Worm (Caenorhabditis elegans): ENCODE results near the gene H25K10.2.
A peak's percentile ranks its signal among the peaks of the same experiment; 100 is the strongest.

The H25K10.2 gene

DNA sequence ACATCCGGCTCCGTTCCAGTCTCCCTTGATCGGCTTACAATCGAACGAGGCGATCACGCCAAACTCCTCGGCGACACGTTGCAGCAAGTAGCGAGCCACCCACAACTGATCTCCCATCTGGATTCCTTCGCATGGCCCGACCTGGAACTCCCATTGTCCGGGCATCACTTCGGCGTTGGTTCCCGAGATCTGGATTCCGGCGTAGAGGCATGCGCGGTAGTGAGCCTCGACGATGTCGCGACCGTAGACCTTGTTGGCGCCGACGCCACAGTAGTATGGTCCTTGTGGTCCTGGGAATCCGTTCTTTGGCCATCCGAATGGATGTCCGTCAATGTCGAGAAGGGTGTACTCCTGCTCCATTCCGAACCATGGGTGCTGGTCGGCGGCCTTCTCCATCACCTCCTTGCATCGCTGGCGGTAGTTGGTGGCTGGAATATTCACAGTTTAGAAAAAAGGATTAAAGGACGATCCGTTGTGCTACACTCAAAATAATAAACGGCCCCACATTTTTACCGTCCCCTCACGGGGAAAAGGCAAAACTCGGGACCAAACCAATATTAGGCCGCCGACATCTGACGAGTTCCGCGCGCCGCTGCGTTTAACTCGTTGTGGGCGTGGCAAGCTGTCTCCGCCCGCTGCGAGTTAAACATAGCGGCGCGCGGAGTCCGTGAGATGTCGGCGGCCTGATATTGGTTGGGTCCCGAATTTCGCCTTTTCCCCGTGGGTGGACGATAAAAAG is 41.9 kb downstream of the H25K10.2 start:
- TF ChIP-seq npax-4 (tag; optimal IDR thresholded peaks at IDR 0.05): no peak
- TF ChIP-seq ceh-6 (GFP tag; optimal IDR thresholded peaks at IDR 0.05): peak; percentile 31

DNA sequence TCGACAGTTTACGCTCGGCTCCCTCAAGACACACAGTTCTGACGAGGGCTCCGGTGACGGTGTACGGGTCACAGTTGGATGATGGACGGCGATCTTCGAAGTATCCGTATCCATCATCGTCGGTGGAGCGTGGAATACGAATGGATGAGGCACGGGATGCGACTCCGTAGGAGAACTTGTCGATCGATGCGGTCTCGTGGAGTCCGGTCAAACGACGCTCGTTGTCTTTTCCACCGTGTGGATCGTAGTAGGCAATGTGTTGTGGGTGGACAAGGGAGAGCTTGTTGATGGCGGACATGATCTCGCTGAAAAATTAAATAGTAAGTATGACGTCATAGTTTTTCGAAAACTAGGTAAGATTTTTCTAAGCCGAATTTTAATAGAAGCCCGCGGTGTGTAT is 42.9 kb downstream of the H25K10.2 start:
- no peak for TF ChIP-seq pha-2 (tag; optimal IDR thresholded peaks at IDR 0.05)
- TF ChIP-seq unc-3 (GFP tag; conservative IDR thresholded peaks at IDR 0.05): no peak
- no peak for TF ChIP-seq unc-3 (tag; optimal IDR thresholded peaks at IDR 0.05)
- TF ChIP-seq nhr-232 (tag; optimal IDR thresholded peaks at IDR 0.05): no peak
- TF ChIP-seq gmeb-2 (tag; optimal IDR thresholded peaks at IDR 0.05): no peak
- no peak for TF ChIP-seq ceh-22 (tag; optimal IDR thresholded peaks at IDR 0.05)
- TF ChIP-seq sox-4 (tag; optimal IDR thresholded peaks at IDR 0.05): no peak

All from whole organism, late embryonic.